Worm (Caenorhabditis elegans) whole organism, L4 larva: ENCODE results near the gene lin-12.

Experiments used
- D1046.2 ChIP-seq: fragments of 200-800 bp; sonication (Bioruptor generic); IDR thresholded peaks from 2 replicates; pipeline ENCODE4 v1.3.6; 2022; ENCODE audit warnings: missing genetic modification characterization, missing compliant biosample characterization
- T20F7.1 ChIP-seq: fragments of 200-800 bp; sonication (Bioruptor generic); optimal IDR thresholded peaks from 2 replicates; lab custom pipeline; 2018; ENCODE audit warnings: mild to moderate bottlenecking, missing genetic modification characterization, missing compliant biosample characterization
- T26A8.4 ChIP-seq: fragments of 200-800 bp; sonication (Bioruptor generic); IDR thresholded peaks from 2 replicates; pipeline ENCODE4 v1.3.6; 2022; ENCODE audit warnings: missing genetic modification characterization, missing compliant biosample characterization
- Y48G9A.11 ChIP-seq: fragments of 200-800 bp; sonication (Bioruptor generic); IDR thresholded peaks from 2 replicates; pipeline ENCODE4 v1.3.6; 2022; ENCODE audit warnings: missing genetic modification reagents, missing genetic modification characterization, missing compliant biosample characterization
- aha-1 ChIP-seq: fragments of 150-350 bp; peaks from one replicate; lab custom pipeline; 2014; ENCODE audit warnings: missing biosample characterization, missing genetic modification characterization
- ces-1 ChIP-seq: fragments of 150-350 bp; sonication (generic microtip); optimal IDR thresholded peaks from 4 replicates; lab custom pipeline; 2014; ENCODE audit warnings: missing biosample characterization, missing genetic modification reagents, missing genetic modification characterization
- daf-16 ChIP-seq, 3 experiments: sonication (generic microtip); optimal IDR thresholded peaks; 2 replicates each; lab custom pipeline; 2016 to 2017; ENCODE audit warnings: missing genetic modification characterization in 3 of 3, missing genetic modification reagents in 3 of 3, mild to moderate bottlenecking in 2 of 3, missing compliant biosample characterization in 2 of 3, missing biosample characterization in 1 of 3, moderate library complexity in 1 of 3
- dpl-1 ChIP-seq: fragments of 150-350 bp; optimal IDR thresholded peaks from 2 replicates; lab custom pipeline; 2014; ENCODE audit warnings: missing biosample characterization, missing genetic modification reagents, missing genetic modification characterization
- egl-43 ChIP-seq: fragments of 200-800 bp; sonication (Bioruptor generic); IDR thresholded peaks from 2 replicates; pipeline ENCODE4 v1.3.6; 2022; ENCODE audit warnings: missing genetic modification reagents, missing genetic modification characterization, missing compliant biosample characterization
- fkh-10 ChIP-seq: fragments of 150-350 bp; optimal IDR thresholded peaks from 2 replicates; lab custom pipeline; 2014; ENCODE audit warnings: missing biosample characterization, missing genetic modification reagents, missing genetic modification characterization
- fos-1 ChIP-seq: fragments of 150-350 bp; optimal IDR thresholded peaks from 2 replicates; lab custom pipeline; 2014; ENCODE audit warnings: missing biosample characterization, missing genetic modification characterization
- hlh-11 ChIP-seq: fragments of 200-800 bp; sonication (Bioruptor generic); optimal IDR thresholded peaks from 2 replicates; lab custom pipeline; 2018; ENCODE audit warnings: mild to moderate bottlenecking, missing genetic modification characterization, missing compliant biosample characterization
- hlh-30 ChIP-seq: sonication (generic microtip); optimal IDR thresholded peaks from 2 replicates; lab custom pipeline; 2017; ENCODE audit warnings: antibody characterized with exemption, mild to moderate bottlenecking, missing genetic modification characterization, missing compliant biosample characterization; ENCODE audit not compliant: insufficient read depth
- lir-3 ChIP-seq: sonication (generic microtip); optimal IDR thresholded peaks from 2 replicates; lab custom pipeline; 2016; ENCODE audit warnings: mild to moderate bottlenecking, missing genetic modification characterization, missing compliant biosample characterization
- mep-1 ChIP-seq: fragments of 150-350 bp; sonication (generic microtip); optimal IDR thresholded peaks from 3 replicates; lab custom pipeline; 2014; ENCODE audit warnings: missing biosample characterization, missing genetic modification characterization
- mes-2 ChIP-seq: sonication (generic microtip); optimal IDR thresholded peaks from 2 replicates; lab custom pipeline; 2016; ENCODE audit warnings: missing genotype, mild to moderate bottlenecking, missing genetic modification characterization, missing compliant biosample characterization; ENCODE audit not compliant: poor library complexity, severe bottlenecking
- mxl-2 ChIP-seq: fragments of 200-800 bp; sonication (Bioruptor generic); conservative IDR thresholded peaks from 2 replicates; pipeline ENCODE4 v1.3.6; 2022; ENCODE audit warnings: missing genetic modification reagents, missing genetic modification characterization, missing compliant biosample characterization
- nhr-28 ChIP-seq: fragments of 150-350 bp; optimal IDR thresholded peaks from 2 replicates; lab custom pipeline; 2014; ENCODE audit warnings: missing biosample characterization, missing genetic modification characterization
- nhr-48 ChIP-seq: sonication (generic microtip); optimal IDR thresholded peaks from 2 replicates; lab custom pipeline; 2016; ENCODE audit warnings: mild to moderate bottlenecking, missing genetic modification characterization, missing compliant biosample characterization
- pha-4 ChIP-seq, 2 experiments: fragments of 150-350 bp in 1 of 2; fragments of 200-800 bp in 1 of 2; sonication (Bioruptor generic) in 1 of 2; IDR thresholded peaks in 1 of 2; optimal IDR thresholded peaks in 1 of 2; 2 replicates each; pipeline versions ENCODE4 v1.3.6 to Lab custom; 2014 to 2022; ENCODE audit warnings: missing genetic modification characterization in 2 of 2, missing genetic modification reagents in 2 of 2, missing biosample characterization in 1 of 2, missing compliant biosample characterization in 1 of 2
- set-16 ChIP-seq: fragments of 200-800 bp; sonication (Bioruptor generic); IDR thresholded peaks from 2 replicates; pipeline ENCODE4 v1.3.6; 2022; ENCODE audit warnings: missing genetic modification reagents, missing genetic modification characterization, missing compliant biosample characterization
- snpc-4 ChIP-seq: fragments of 150-350 bp; optimal IDR thresholded peaks from 2 replicates; lab custom pipeline; 2014; ENCODE audit warnings: missing biosample characterization, missing genetic modification characterization
- tag-97 ChIP-seq: fragments of 200-800 bp; sonication (Bioruptor generic); IDR thresholded peaks from 2 replicates; pipeline ENCODE4 v1.3.6; 2022; ENCODE audit warnings: missing genetic modification characterization, missing compliant biosample characterization
- unc-130 ChIP-seq: sonication (generic microtip); optimal IDR thresholded peaks from 2 replicates; lab custom pipeline; 2016; ENCODE audit warnings: missing genetic modification reagents, missing genetic modification characterization, missing compliant biosample characterization
- unc-62 ChIP-seq, 3 experiments: fragments of 150-350 bp in 1 of 3; sonication (generic microtip); optimal IDR thresholded peaks in 2 of 3; peaks in 1 of 3; 1 replicate in 1 of 3; 2 replicates in 2 of 3; lab custom pipeline; 2014 to 2017; ENCODE audit warnings: missing biosample characterization in 3 of 3, missing genetic modification characterization in 3 of 3, missing genetic modification reagents in 3 of 3, missing genotype in 1 of 3
- zag-1 ChIP-seq: fragments of 150-350 bp; optimal IDR thresholded peaks from 2 replicates; lab custom pipeline; 2014; ENCODE audit warnings: missing biosample characterization, missing genetic modification characterization

Gene lin-12

ce11 chrIII:9091392-9092291 is 20.4 kb upstream of the lin-12 start, which contains the start of gene glp-1:
glp-1 (plus strand) TSS chrIII:9092241.
- peak; percentile 41 for TF ChIP-seq unc-130
- no peak for TF ChIP-seq snpc-4 (tag; lab: Kevin White, UChicago)
- TF ChIP-seq Y48G9A.11 (GFP tag; lab: Robert Waterston, UW): peak; percentile 34; the same call in 1 of the 2 replicates
- TF ChIP-seq zag-1 (tag; lab: Kevin White, UChicago): no peak
- peak in 1 of 2 experiments; percentile 72 for TF ChIP-seq unc-62 (GFP tag; optimal IDR thresholded peaks at IDR 0.05 in 1 of 2; lab: Kevin White, UChicago)
- no peak for TF ChIP-seq unc-62 (tag; optimal IDR thresholded peaks at IDR 0.05; lab: Kevin White, UChicago)

- TF ChIP-seq aha-1 (tag; lab: Kevin White, UChicago) (no peak), Y48G9A.11 (GFP tag; lab: Robert Waterston, UW) (peak; percentile 69; the same call in 1 of the 2 replicates), T20F7.1 (GFP tag; lab: Kevin White, UChicago) (peak; percentile 97), mes-2 (tag; lab: Kevin White, UChicago) (peak; percentile 36), dpl-1 (GFP tag; lab: Kevin White, UChicago) (peak; percentile 86)
These were observed 18.1 kb upstream of the lin-12 start, which contains the start of the genes mccc-2 and mrpl-44 for ce11 chrIII:9089325-9089823. mccc-2 (minus strand) TSS chrIII:9089375. mrpl-44 (minus strand) TSS chrIII:9089375.

ce11 chrIII:9084329-9084728 is 13.1 kb upstream of the lin-12 start:
- TF ChIP-seq daf-16 (GFP tag; optimal IDR thresholded peaks at IDR 0.05; lab: Kevin White, UChicago): peak in 1 of 2 experiments; percentile 50
- peak; percentile 78 for TF ChIP-seq daf-16 (tag; optimal IDR thresholded peaks at IDR 0.05; lab: Kevin White, UChicago)
- TF ChIP-seq hlh-11 (tag; lab: Kevin White, UChicago): peak; percentile 2
- TF ChIP-seq T26A8.4 (GFP tag; lab: Robert Waterston, UW): no peak
- TF ChIP-seq egl-43: no peak
- no peak for TF ChIP-seq D1046.2 (GFP tag; lab: Robert Waterston, UW)
- TF ChIP-seq mep-1: peak; percentile 6

- TF ChIP-seq fkh-10 (GFP tag; lab: Kevin White, UChicago): no peak
- TF ChIP-seq unc-62 (GFP tag; optimal IDR thresholded peaks at IDR 0.05 in 1 of 2; lab: Kevin White, UChicago): peak in 1 of 2 experiments; percentile 84
- TF ChIP-seq unc-62 (tag; optimal IDR thresholded peaks at IDR 0.05; lab: Kevin White, UChicago): no peak
- TF ChIP-seq hlh-30 (tag; lab: Kevin White, UChicago): peak; percentile 16
- peak; percentile 59 for TF ChIP-seq nhr-28
- no peak for TF ChIP-seq fos-1
- peak; percentile 69 for TF ChIP-seq aha-1 (tag; lab: Kevin White, UChicago)
- peak; percentile 52 for TF ChIP-seq hlh-11 (tag; lab: Kevin White, UChicago)
- TF ChIP-seq mxl-2 (GFP tag; lab: Robert Waterston, UW): no peak
- TF ChIP-seq daf-16 (GFP tag; optimal IDR thresholded peaks at IDR 0.05; lab: Kevin White, UChicago): peak in 1 of 2 experiments; percentile 75
- TF ChIP-seq daf-16 (tag; optimal IDR thresholded peaks at IDR 0.05; lab: Kevin White, UChicago): no peak
These were observed 11.8 kb upstream of the lin-12 start for ce11 chrIII:9083118-9083517.

ce11 chrIII:9081763-9082162 is 10.5 kb upstream of the lin-12 start, which contains the start of gene far-2:
far-2 (plus strand) TSS chrIII:9081828.
- TF ChIP-seq lir-3 (tag; lab: Kevin White, UChicago) (no peak), set-16 (peak; percentile 75), unc-62 (GFP tag; optimal IDR thresholded peaks at IDR 0.05 in 1 of 2; lab: Kevin White, UChicago) (peak in 1 of 2 experiments; percentile 16), unc-62 (tag; optimal IDR thresholded peaks at IDR 0.05; lab: Kevin White, UChicago) (no peak), nhr-48 (no peak), tag-97 (no peak), ces-1 (no peak)

ce11 chrIII:9081055-9081454 is 9.8 kb upstream of the lin-12 start, which contains the start of gene far-1:
far-1 (minus strand) TSS chrIII:9081179.
- no peak for TF ChIP-seq pha-4 (GFP tag; IDR thresholded peaks at IDR 0.05; lab: Robert Waterston, UW)
- TF ChIP-seq pha-4 (tag; optimal IDR thresholded peaks at IDR 0.05; lab: Kevin White, UChicago): no peak
- peak in 1 of 2 experiments; percentile 48 for TF ChIP-seq unc-62 (GFP tag; optimal IDR thresholded peaks at IDR 0.05 in 1 of 2; lab: Kevin White, UChicago)
- no peak for TF ChIP-seq unc-62 (tag; optimal IDR thresholded peaks at IDR 0.05; lab: Kevin White, UChicago)
